Fruit fly (Drosophila melanogaster): ENCODE data around the gene Gss1.

dm6 chrX:17910941-17911703, 21.8 kb downstream of the Gss1 start, which contains the start of gene CG6847:
- TF ChIP-seq GATAd (GFP tag; optimal IDR thresholded peaks at IDR 0.05) (no peak), h (GFP tag; optimal IDR thresholded peaks at IDR 0.05) (peak; percentile 58), Mio (GFP tag; optimal IDR thresholded peaks at IDR 0.05) (no peak), lola (GFP tag; optimal IDR thresholded peaks at IDR 0.05) (no peak)
